Worm (Caenorhabditis elegans): ENCODE results near the gene F17H10.2.

The F17H10.2 gene

DNA sequence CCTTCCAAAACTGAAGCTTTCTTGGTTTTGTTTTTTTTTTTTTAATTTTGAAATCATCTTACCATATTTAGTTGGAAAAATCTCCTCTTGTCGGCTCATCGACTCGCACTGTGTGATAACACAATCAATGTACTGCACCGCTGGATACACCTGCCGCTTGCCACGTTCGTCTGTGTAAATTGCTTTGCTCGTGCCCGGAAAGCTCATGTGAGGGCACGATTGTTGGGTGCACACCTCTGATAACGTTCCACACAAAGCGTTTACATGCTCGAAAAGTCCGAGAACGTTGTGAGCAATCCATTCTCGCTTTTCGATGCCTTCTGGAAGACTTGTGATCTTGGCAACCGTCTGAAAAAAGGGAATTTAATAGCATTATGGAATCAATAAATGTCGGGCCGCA lies 40.9 kb downstream of the F17H10.2 start:
- TF ChIP-seq ceh-63 (GFP tag; optimal IDR thresholded peaks at IDR 0.05) (peak; percentile 14), elt-2 (tag; optimal IDR thresholded peaks at IDR 0.05) (peak; percentile 56), unc-98 (GFP tag; IDR thresholded peaks at IDR 0.05) (no peak)

DNA sequence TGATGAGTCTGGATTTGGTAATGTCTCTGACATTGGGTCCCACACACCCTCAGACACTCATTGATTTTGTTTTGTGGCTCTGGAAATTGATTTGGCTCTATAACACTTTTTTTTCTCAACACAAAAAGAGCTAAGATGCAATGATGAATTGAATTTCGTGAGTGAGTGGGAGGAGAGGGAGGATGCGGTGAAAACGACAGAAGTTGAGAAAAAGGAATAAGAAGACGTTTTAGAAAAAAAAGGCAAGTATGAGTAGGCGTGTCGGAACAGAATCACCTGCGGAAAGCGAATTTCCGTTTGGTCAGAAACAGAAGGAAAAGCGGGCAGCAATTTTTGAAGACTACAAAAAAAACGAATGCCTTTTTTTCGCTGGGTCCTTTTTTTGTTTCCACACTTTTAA lies 42.2 kb downstream of the F17H10.2 start:
- TF ChIP-seq ceh-82 (tag; optimal IDR thresholded peaks at IDR 0.05) (no peak), lin-14 (GFP tag; optimal IDR thresholded peaks at IDR 0.05) (peak; percentile 6), efl-1 (optimal IDR thresholded peaks at IDR 0.05) (no peak), efl-1 (GFP tag; optimal IDR thresholded peaks at IDR 0.05 in 1 of 2) (peak in 1 of 2 experiments; percentile 13), lsy-2 (tag; optimal IDR thresholded peaks at IDR 0.05) (no peak), fkh-10 (GFP tag; optimal IDR thresholded peaks at IDR 0.05) (peak; percentile 82)

DNA sequence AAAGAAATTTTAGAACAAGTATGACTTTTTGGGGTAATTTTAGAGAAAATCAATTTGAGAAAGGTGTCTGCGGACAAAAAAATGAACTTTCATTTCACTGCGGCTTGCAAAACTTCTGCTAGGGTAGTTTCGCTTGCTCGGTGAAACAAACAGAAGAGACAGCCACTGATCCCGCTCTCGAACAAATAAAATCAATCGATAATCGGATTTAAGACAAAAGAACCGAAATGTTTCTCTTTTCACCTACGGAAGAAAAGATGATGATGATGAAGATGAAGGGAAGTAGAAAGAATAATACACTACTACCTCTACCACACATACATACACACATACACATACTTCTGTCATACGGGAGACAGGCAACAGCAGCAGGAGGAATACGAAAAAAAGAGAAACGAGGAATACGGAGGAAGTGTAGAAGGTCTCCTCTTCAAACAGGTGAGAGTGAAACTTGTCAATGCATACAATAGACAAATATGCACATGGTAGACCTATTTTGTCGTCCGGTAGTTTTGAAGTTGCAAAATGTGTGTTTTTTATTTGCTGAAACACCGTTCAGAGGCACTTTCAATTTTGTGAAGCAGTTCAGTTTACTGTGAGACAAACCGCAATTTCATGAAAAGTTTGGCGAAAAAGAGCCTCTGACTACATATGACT lies 43.7 kb downstream of the F17H10.2 start:
- TF ChIP-seq ets-5 (GFP tag; IDR thresholded peaks at IDR 0.05) (no peak), unc-30 (tag; optimal IDR thresholded peaks at IDR 0.05) (no peak), nhr-85 (tag) (peak; percentile 43), lin-35 (GFP tag; optimal IDR thresholded peaks at IDR 0.05) (peak in 1 of 2 experiments; percentile 35), Y116A8C.19 (tag; optimal IDR thresholded peaks at IDR 0.05; ENCODE audit: borderline replicate concordance) (no peak), ceh-90 (tag; optimal IDR thresholded peaks at IDR 0.05) (no peak), unc-62 (GFP tag; optimal IDR thresholded peaks at IDR 0.05) (no peak), efl-3 (GFP tag; optimal IDR thresholded peaks at IDR 0.05) (no peak), aly-2 (tag; optimal IDR thresholded peaks at IDR 0.05) (no peak), mef-2 (tag; optimal IDR thresholded peaks at IDR 0.05) (no peak), grh-1 (GFP tag; IDR thresholded peaks at IDR 0.05) (no peak), irx-1 (tag; optimal IDR thresholded peaks at IDR 0.05) (no peak), blmp-1 (tag; optimal IDR thresholded peaks at IDR 0.05) (peak; percentile 81), snpc-4 (tag; optimal IDR thresholded peaks at IDR 0.05) (no peak), pag-3 (tag; optimal IDR thresholded peaks at IDR 0.05; ENCODE audit: borderline replicate concordance, insufficient read depth) (no peak), egl-27 (tag; optimal IDR thresholded peaks at IDR 0.05) (no peak), sup-37 (GFP tag; optimal IDR thresholded peaks at IDR 0.05) (no peak), zip-4 (GFP tag; optimal IDR thresholded peaks at IDR 0.05) (no peak), tlp-1 (tag; optimal IDR thresholded peaks at IDR 0.05) (no peak), elt-3 (tag; optimal IDR thresholded peaks at IDR 0.05) (no peak), rnt-1 (tag; optimal IDR thresholded peaks at IDR 0.05) (no peak), sptf-1 (tag; optimal IDR thresholded peaks at IDR 0.05) (no peak), ztf-4 (tag; optimal IDR thresholded peaks at IDR 0.05) (no peak), nhr-71 (tag; optimal IDR thresholded peaks at IDR 0.05) (no peak), mep-1 (tag; optimal IDR thresholded peaks at IDR 0.05) (no peak), nhr-90 (tag; optimal IDR thresholded peaks at IDR 0.05; ENCODE audit: poor library complexity) (no peak), hlh-4 (tag; optimal IDR thresholded peaks at IDR 0.05) (no peak), nhr-84 (tag; optimal IDR thresholded peaks at IDR 0.05) (no peak), lin-14 (GFP tag; optimal IDR thresholded peaks at IDR 0.05) (peak; percentile 18), zag-1 (tag; optimal IDR thresholded peaks at IDR 0.05) (no peak)

DNA sequence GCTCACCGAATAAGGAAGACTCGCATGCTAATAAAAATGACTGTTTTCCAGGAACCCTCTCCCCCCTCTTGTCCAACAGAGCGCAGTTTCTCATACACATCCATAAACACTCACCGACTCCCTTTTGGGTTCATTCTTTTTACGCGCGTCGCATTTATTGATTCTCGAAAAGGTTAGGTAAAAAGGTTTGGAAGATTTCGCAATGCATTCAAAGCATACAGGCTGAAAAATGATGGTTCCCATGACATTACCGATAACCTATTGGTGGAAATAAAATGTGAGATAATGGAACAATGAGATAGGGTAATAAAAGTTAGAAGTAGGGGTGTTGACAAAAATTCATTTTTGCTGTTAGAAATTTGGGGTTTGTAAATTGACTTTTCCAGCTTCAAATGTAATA lies 44.9 kb downstream of the F17H10.2 start:
- TF ChIP-seq ama-1 (optimal IDR thresholded peaks at IDR 0.05) (no peak), lin-14 (GFP tag; optimal IDR thresholded peaks at IDR 0.05) (peak; percentile 11)
